Worm (Caenorhabditis elegans) whole organism, early embryonic: ENCODE data around the gene F33D4.4.

Experiments
- ama-1 ChIP-seq: fragments of 150-350 bp; optimal IDR thresholded peaks from 2 replicates; lab custom pipeline; 2014
- hmg-4 ChIP-seq: fragments of 200-800 bp; sonication (Bioruptor generic); optimal IDR thresholded peaks from 2 replicates; lab custom pipeline; 2018; ENCODE audit warnings: mild to moderate bottlenecking, missing genetic modification characterization, missing compliant biosample characterization
- sea-1 ChIP-seq: fragments of 200-800 bp; sonication (Bioruptor generic); conservative IDR thresholded peaks from 2 replicates; pipeline ENCODE4 v1.3.6; 2022; ENCODE audit warnings: missing genetic modification characterization, missing compliant biosample characterization
- tbx-37 ChIP-seq: fragments of 200-800 bp; sonication (Bioruptor generic); conservative IDR thresholded peaks from 2 replicates; pipeline ENCODE4 v1.3.6; 2022; ENCODE audit warnings: missing genetic modification reagents, missing genetic modification characterization, missing compliant biosample characterization
- tra-4 ChIP-seq: sonication (generic microtip); optimal IDR thresholded peaks from 2 replicates; lab custom pipeline; 2017; ENCODE audit warnings: missing genetic modification characterization, missing compliant biosample characterization

DNA sequence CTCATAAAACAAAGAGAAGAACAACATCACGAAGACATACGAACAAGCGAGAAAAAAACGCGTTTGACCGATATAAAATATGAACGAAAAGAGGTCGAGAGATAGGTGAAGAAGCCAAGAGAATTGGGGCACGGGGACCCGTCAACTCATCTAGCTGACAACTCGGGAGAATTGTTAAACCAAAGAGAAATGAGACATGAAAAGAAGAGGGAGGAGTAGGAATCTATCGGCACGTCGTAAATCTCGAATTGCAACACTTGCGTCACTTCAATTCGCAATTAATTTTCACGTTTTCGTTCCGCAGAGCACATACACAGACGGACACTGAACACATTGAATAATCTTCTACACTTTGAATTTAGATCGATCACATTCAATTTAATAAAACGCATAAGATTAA is 16.9 kb upstream of the F33D4.4 start:
- no peak for TF ChIP-seq sea-1 (GFP tag; lab: Robert Waterston, UW)
- no peak for TF ChIP-seq hmg-4 (GFP tag; lab: Kevin White, UChicago)
- TF ChIP-seq ama-1 (lab: Kevin White, UChicago), result no peak
- no peak for TF ChIP-seq tra-4 (tag; lab: Kevin White, UChicago)
- no peak for TF ChIP-seq tbx-37
